Fruit fly (Drosophila melanogaster) whole organism, embryonic: ENCODE data around the gene Pop4.

Experiments used
- Antp ChIP-seq: fragments of 200-800 bp; sonication (Bioruptor generic); optimal IDR thresholded peaks from 3 replicates; lab custom pipeline; 2016; ENCODE audit warnings: missing biosample characterization, missing genetic modification characterization
- B-H1 ChIP-seq: fragments of 200-800 bp; sonication (Bioruptor generic); IDR thresholded peaks from 3 replicates; pipeline ENCODE4 v1.3.6; 2022; ENCODE audit warnings: missing biosample characterization, missing genetic modification characterization
- CG12236 ChIP-seq: fragments of 200-800 bp; sonication (Bioruptor generic); optimal IDR thresholded peaks from 2 replicates; lab custom pipeline; 2016; ENCODE audit warnings: missing biosample characterization, missing genetic modification characterization
- CG17328 ChIP-seq: fragments of 200-800 bp; sonication (Bioruptor generic); IDR thresholded peaks from 2 replicates; pipeline ENCODE4 v1.3.6; 2022; ENCODE audit warnings: missing biosample characterization, missing genetic modification characterization
- CG17568 ChIP-seq: fragments of 200-800 bp; sonication (Bioruptor generic); optimal IDR thresholded peaks from 2 replicates; lab custom pipeline; 2018; ENCODE audit warnings: missing biosample characterization, mild to moderate bottlenecking, missing genetic modification characterization, moderate library complexity
- CG17802 ChIP-seq: fragments of 200-800 bp; sonication (Bioruptor generic); optimal IDR thresholded peaks from 2 replicates; lab custom pipeline; 2018; ENCODE audit warnings: missing biosample characterization, mild to moderate bottlenecking, missing genetic modification characterization, moderate library complexity
- CG18262 ChIP-seq: fragments of 200-800 bp; optimal IDR thresholded peaks from 3 replicates; lab custom pipeline; 2019; ENCODE audit warnings: missing biosample characterization, mild to moderate bottlenecking, missing genetic modification characterization, moderate library complexity
- CG2199 ChIP-seq: fragments of 200-800 bp; sonication (Bioruptor generic); IDR thresholded peaks from 3 replicates; pipeline ENCODE4 v1.3.6; 2022; ENCODE audit warnings: missing biosample characterization, missing genetic modification characterization
- CG2889 ChIP-seq: fragments of 200-800 bp; sonication (Bioruptor generic); IDR thresholded peaks from 3 replicates; pipeline ENCODE4 v1.3.6; 2022; ENCODE audit warnings: missing biosample characterization, missing genetic modification characterization
- CG33557 ChIP-seq: fragments of 200-800 bp; sonication (Bioruptor generic); optimal IDR thresholded peaks from 2 replicates; lab custom pipeline; 2019; ENCODE audit warnings: missing biosample characterization, mild to moderate bottlenecking, missing genetic modification characterization, moderate library complexity
- CG42726 ChIP-seq: fragments of 200-800 bp; sonication (Bioruptor generic); IDR thresholded peaks from 2 replicates; pipeline ENCODE4 v1.3.6; 2022; ENCODE audit warnings: missing biosample characterization, missing genetic modification characterization; ENCODE audit not compliant: partially characterized antibody
- CG4282 ChIP-seq: fragments of 200-800 bp; sonication (Bioruptor generic); optimal IDR thresholded peaks from 2 replicates; lab custom pipeline; 2016; ENCODE audit warnings: missing biosample characterization, missing genetic modification characterization
- CG43689 ChIP-seq: fragments of 200-800 bp; sonication (Bioruptor generic); IDR thresholded peaks from 2 replicates; pipeline ENCODE4 v1.3.6; 2022; ENCODE audit warnings: missing biosample characterization, missing genetic modification characterization
- CG4424 ChIP-seq: fragments of 200-800 bp; sonication (Bioruptor generic); optimal IDR thresholded peaks from 3 replicates; lab custom pipeline; 2016; ENCODE audit warnings: missing biosample characterization, missing genetic modification characterization
- CG6765 ChIP-seq: fragments of 200-800 bp; sonication (Bioruptor generic); optimal IDR thresholded peaks from 3 replicates; lab custom pipeline; 2017; ENCODE audit warnings: missing biosample characterization, mild to moderate bottlenecking, missing genetic modification characterization
- CG8388 ChIP-seq: fragments of 200-800 bp; sonication (Bioruptor generic); optimal IDR thresholded peaks from 2 replicates; lab custom pipeline; 2019; ENCODE audit warnings: missing biosample characterization, mild to moderate bottlenecking, missing genetic modification characterization, moderate library complexity
- CTCF ChIP-seq: fragments of 200-800 bp; sonication (Bioruptor generic); optimal IDR thresholded peaks from 2 replicates; lab custom pipeline; 2017; ENCODE audit warnings: missing biosample characterization, mild to moderate bottlenecking, missing genetic modification characterization, moderate library complexity
- D19B ChIP-seq: fragments of 200-800 bp; sonication (Bioruptor generic); optimal IDR thresholded peaks from 2 replicates; lab custom pipeline; 2017; ENCODE audit warnings: missing biosample characterization, mild to moderate bottlenecking, missing genetic modification characterization
- Dip3 ChIP-seq: fragments of 200-800 bp; sonication (Bioruptor generic); optimal IDR thresholded peaks from 3 replicates; lab custom pipeline; 2016; ENCODE audit warnings: missing biosample characterization, missing genetic modification characterization
- Dll ChIP-seq: fragments of 200-800 bp; sonication (Bioruptor generic); IDR thresholded peaks from 4 replicates; pipeline ENCODE4 v1.3.6; 2022; ENCODE audit warnings: missing biosample characterization, missing genetic modification characterization; ENCODE audit not compliant: partially characterized antibody
- Elba2 ChIP-seq: fragments of 200-800 bp; sonication (Bioruptor generic); optimal IDR thresholded peaks from 3 replicates; lab custom pipeline; 2016; ENCODE audit warnings: missing biosample characterization, missing genetic modification characterization
- Fer3 ChIP-seq: fragments of 200-800 bp; sonication (Bioruptor generic); optimal IDR thresholded peaks from 2 replicates; lab custom pipeline; 2018; ENCODE audit warnings: missing biosample characterization, mild to moderate bottlenecking, missing genetic modification characterization, moderate library complexity
- Gsc ChIP-seq: fragments of 200-800 bp; sonication (Bioruptor generic); IDR thresholded peaks from 2 replicates; pipeline ENCODE4 v1.3.6; 2022; ENCODE audit warnings: missing biosample characterization, missing genetic modification characterization
- NC2β ChIP-seq: fragments of 200-800 bp; sonication (Bioruptor generic); optimal IDR thresholded peaks from 2 replicates; lab custom pipeline; 2016; ENCODE audit warnings: missing biosample characterization, missing genetic modification characterization
- NK7.1 ChIP-seq: fragments of 200-800 bp; sonication (Bioruptor generic); optimal IDR thresholded peaks from 3 replicates; lab custom pipeline; 2016; ENCODE audit warnings: missing biosample characterization, missing genetic modification characterization
- Oli ChIP-seq: fragments of 200-800 bp; sonication (Bioruptor generic); optimal IDR thresholded peaks from 2 replicates; lab custom pipeline; 2018; ENCODE audit warnings: missing biosample characterization, mild to moderate bottlenecking, missing genetic modification characterization, moderate library complexity
- Pdp1 ChIP-seq, 2 experiments: fragments of 200-800 bp; sonication (Bioruptor generic); optimal IDR thresholded peaks; 3 replicates each; lab custom pipeline; 2016; ENCODE audit warnings: missing biosample characterization in 2 of 2, missing genetic modification characterization in 2 of 2, mild to moderate bottlenecking in 1 of 2, moderate library complexity in 1 of 2
- Taf1 ChIP-seq: fragments of 200-800 bp; sonication (Bioruptor generic); IDR thresholded peaks from 2 replicates; pipeline ENCODE4 v1.3.6; 2022; ENCODE audit warnings: missing biosample characterization, missing genetic modification characterization
- Trl ChIP-seq, 3 experiments: fragments of >200 bp in 2 of 3; fragments of 200-800 bp in 1 of 3; sonication (Bioruptor generic) in 1 of 3; optimal IDR thresholded peaks; 2 replicates in 1 of 3; 3 replicates in 2 of 3; lab custom pipeline; 2016 to 2017; ENCODE audit warnings: missing biosample characterization in 1 of 3, missing genetic modification characterization in 1 of 3
- ab ChIP-seq: fragments of 200-800 bp; sonication (Bioruptor generic); optimal IDR thresholded peaks from 2 replicates; lab custom pipeline; 2016; ENCODE audit warnings: missing biosample characterization, missing genetic modification characterization
- ara ChIP-seq: fragments of 200-800 bp; sonication (Bioruptor generic); IDR thresholded peaks from 2 replicates; pipeline ENCODE4 v1.3.6; 2022; ENCODE audit warnings: missing biosample characterization, missing genetic modification characterization
- az2 ChIP-seq: fragments of 200-800 bp; sonication (Bioruptor generic); optimal IDR thresholded peaks from 3 replicates; lab custom pipeline; 2016; ENCODE audit warnings: missing biosample characterization, missing genetic modification characterization
- bowl ChIP-seq: fragments of 200-800 bp; sonication (Bioruptor generic); IDR thresholded peaks from 2 replicates; pipeline ENCODE4 v1.3.6; 2022; ENCODE audit warnings: missing biosample characterization, missing genetic modification characterization
- br ChIP-seq: fragments of >200 bp; optimal IDR thresholded peaks from 2 replicates; lab custom pipeline; 2017
- bsh ChIP-seq, 2 experiments: fragments of 200-800 bp; sonication (Bioruptor generic); optimal IDR thresholded peaks; 2 replicates each; lab custom pipeline; 2017 to 2018; ENCODE audit warnings: mild to moderate bottlenecking in 2 of 2, missing biosample characterization in 2 of 2, missing genetic modification characterization in 2 of 2, moderate library complexity in 1 of 2
- ci ChIP-seq: fragments of 200-800 bp; sonication (Bioruptor generic); IDR thresholded peaks from 3 replicates; pipeline ENCODE4 v1.3.6; 2022; ENCODE audit warnings: missing biosample characterization, missing genetic modification characterization
- crol ChIP-seq: fragments of 200-800 bp; sonication (Bioruptor generic); IDR thresholded peaks from 2 replicates; pipeline ENCODE4 v1.3.6; 2022; ENCODE audit warnings: missing biosample characterization, missing genetic modification characterization
- dati ChIP-seq: fragments of 200-800 bp; sonication (Bioruptor generic); IDR thresholded peaks from 2 replicates; pipeline ENCODE4 v1.3.6; 2022; ENCODE audit warnings: missing biosample characterization, missing genetic modification characterization
- fd3F ChIP-seq: fragments of 200-800 bp; sonication (Bioruptor generic); optimal IDR thresholded peaks from 2 replicates; lab custom pipeline; 2018; ENCODE audit warnings: missing biosample characterization, mild to moderate bottlenecking, missing genetic modification characterization, moderate library complexity
- fd64A ChIP-seq: fragments of 200-800 bp; sonication (Bioruptor generic); optimal IDR thresholded peaks from 3 replicates; lab custom pipeline; 2018; ENCODE audit warnings: missing biosample characterization, mild to moderate bottlenecking, missing genetic modification characterization
- gce ChIP-seq: fragments of 200-800 bp; sonication (Bioruptor generic); IDR thresholded peaks from 3 replicates; pipeline ENCODE4 v1.3.6; 2022; ENCODE audit warnings: missing biosample characterization, missing genetic modification characterization
- gfzf ChIP-seq: fragments of 200-800 bp; sonication (Bioruptor generic); optimal IDR thresholded peaks from 2 replicates; lab custom pipeline; 2016; ENCODE audit warnings: missing biosample characterization, mild to moderate bottlenecking, missing genetic modification characterization, moderate library complexity
- kah ChIP-seq: fragments of 200-800 bp; sonication (Bioruptor generic); optimal IDR thresholded peaks from 2 replicates; lab custom pipeline; 2018; ENCODE audit warnings: missing biosample characterization, mild to moderate bottlenecking, missing genetic modification characterization
- luna ChIP-seq: fragments of 200-800 bp; sonication (Bioruptor generic); optimal IDR thresholded peaks from 2 replicates; lab custom pipeline; 2016; ENCODE audit warnings: missing biosample characterization, missing genetic modification characterization
- otp ChIP-seq: fragments of 200-800 bp; sonication (Bioruptor generic); IDR thresholded peaks from 3 replicates; pipeline ENCODE4, ENCODE4 v1.3.6; 2022; ENCODE audit warnings: missing biosample characterization, missing genetic modification characterization
- pfk ChIP-seq: fragments of 200-800 bp; sonication (Bioruptor generic); optimal IDR thresholded peaks from 2 replicates; lab custom pipeline; 2018; ENCODE audit warnings: missing biosample characterization, mild to moderate bottlenecking, missing genetic modification characterization, moderate library complexity
- prd ChIP-seq, 3 experiments: fragments of >200 bp in 2 of 3; fragments of 200-800 bp in 1 of 3; sonication (Bioruptor generic) in 1 of 3; optimal IDR thresholded peaks in 2 of 3; IDR thresholded peaks in 1 of 3; 2 replicates in 2 of 3; 3 replicates in 1 of 3; pipeline versions ENCODE4 v1.3.6 to Lab custom; 2017 to 2022; ENCODE audit warnings: missing biosample characterization in 1 of 3, missing genetic modification characterization in 1 of 3
- ro ChIP-seq: fragments of 200-800 bp; sonication (Bioruptor generic); IDR thresholded peaks from 2 replicates; pipeline ENCODE4 v1.3.6; 2022; ENCODE audit warnings: missing biosample characterization, missing genetic modification characterization
- so ChIP-seq: fragments of 200-800 bp; sonication (Bioruptor generic); IDR thresholded peaks from 3 replicates; pipeline ENCODE4 v1.3.6; 2022; ENCODE audit warnings: missing biosample characterization, missing genetic modification characterization
- tap ChIP-seq: fragments of 200-800 bp; optimal IDR thresholded peaks from 3 replicates; lab custom pipeline; 2019; ENCODE audit warnings: missing biosample characterization, mild to moderate bottlenecking, missing genetic modification characterization, moderate library complexity
- toy ChIP-seq: fragments of 200-800 bp; sonication (Bioruptor generic); IDR thresholded peaks from 2 replicates; pipeline ENCODE4 v1.3.6; 2022; ENCODE audit warnings: missing biosample characterization, missing genetic modification characterization
- wor ChIP-seq: fragments of 200-800 bp; sonication (Bioruptor generic); IDR thresholded peaks from 2 replicates; pipeline ENCODE4 v1.3.6; 2022; ENCODE audit warnings: missing biosample characterization, missing genetic modification characterization

Gene Pop4

dm6 chr3L:7941514-7941913 lies 36.9 kb downstream of the Pop4 start:
- 0 out of 3 replicates have a peak, but pooled peaks have one; percentile 34 for TF ChIP-seq gce (GFP tag; lab: Robert Waterston, UW)
- TF ChIP-seq kah (GFP tag; lab: Kevin White, UChicago) = no peak
- TF ChIP-seq Antp = no peak
- TF ChIP-seq toy (GFP tag; lab: Robert Waterston, UW) = no peak
- no peak for TF ChIP-seq luna (GFP tag; lab: Kevin White, UChicago)
- no peak for TF ChIP-seq prd (optimal IDR thresholded peaks at IDR 0.05; lab: Kevin White, UChicago)
- 0 out of 3 replicates have a peak, but pooled peaks have one; percentile 5 for TF ChIP-seq prd (GFP tag; IDR thresholded peaks at IDR 0.05; lab: Robert Waterston, UW)
- no peak for TF ChIP-seq NC2β
- TF ChIP-seq wor (GFP tag; lab: Robert Waterston, UW) = no peak
- TF ChIP-seq Taf1 (GFP tag; lab: Robert Waterston, UW) = no peak
- no peak for TF ChIP-seq ara (GFP tag; lab: Robert Waterston, UW)
- TF ChIP-seq bsh (GFP tag; optimal IDR thresholded peaks at IDR 0.05; lab: Kevin White, UChicago) = no peak
- no peak for TF ChIP-seq CG12236
- no peak for TF ChIP-seq bowl (GFP tag; lab: Robert Waterston, UW)
- peak; percentile 82 for TF ChIP-seq crol (GFP tag; lab: Robert Waterston, UW)
- TF ChIP-seq gfzf = no peak
- TF ChIP-seq Trl (optimal IDR thresholded peaks at IDR 0.05; lab: Kevin White, UChicago) = no peak
- no peak for TF ChIP-seq Trl (GFP tag; optimal IDR thresholded peaks at IDR 0.05; lab: Kevin White, UChicago)
- no peak for TF ChIP-seq az2 (GFP tag; lab: Kevin White, UChicago)
- TF ChIP-seq CG2889 (GFP tag; lab: Robert Waterston, UW) = no peak
- no peak for TF ChIP-seq Dip3 (GFP tag; lab: Kevin White, UChicago)
- TF ChIP-seq CTCF (GFP tag; lab: Kevin White, UChicago) = peak; percentile 87
- no peak for TF ChIP-seq pfk (GFP tag; lab: Kevin White, UChicago)
- TF ChIP-seq otp (GFP tag; lab: Robert Waterston, UW) = 0 out of 3 replicates have a peak, but pooled peaks have one; percentile 13
- no peak for TF ChIP-seq fd3F (GFP tag; lab: Kevin White, UChicago)
- no peak for TF ChIP-seq Fer3 (tag; lab: Kevin White, UChicago)
- 0 out of 3 replicates have a peak, but pooled peaks have one; percentile 39 for TF ChIP-seq CG2199 (GFP tag; lab: Robert Waterston, UW)
- no peak for TF ChIP-seq Elba2 (GFP tag; lab: Kevin White, UChicago)
- no peak for TF ChIP-seq Oli (tag; lab: Kevin White, UChicago)
- 0 out of 3 replicates have a peak, but pooled peaks have one; percentile 36 for TF ChIP-seq ci (GFP tag; lab: Robert Waterston, UW)
- TF ChIP-seq fd64A (GFP tag; lab: Kevin White, UChicago) = no peak
- no peak for TF ChIP-seq CG17568
- no peak for TF ChIP-seq br (lab: Kevin White, UChicago)
- TF ChIP-seq dati (GFP tag; lab: Robert Waterston, UW) = no peak
- TF ChIP-seq B-H1 (GFP tag; lab: Robert Waterston, UW) = no peak
- no peak for TF ChIP-seq Dll (GFP tag; lab: Robert Waterston, UW)
- no peak for TF ChIP-seq CG42726 (GFP tag; lab: Robert Waterston, UW)
- TF ChIP-seq CG43689 = no peak
- no peak for TF ChIP-seq CG4282 (GFP tag; lab: Kevin White, UChicago)
- no peak for TF ChIP-seq CG17802
- no peak for TF ChIP-seq ro (GFP tag; lab: Robert Waterston, UW)
- no peak for TF ChIP-seq CG4424
- TF ChIP-seq CG33557 = no peak
- TF ChIP-seq CG8388 (GFP tag; lab: Kevin White, UChicago) = no peak
- no peak for TF ChIP-seq D19B (GFP tag; lab: Kevin White, UChicago)
- no peak for TF ChIP-seq Gsc (GFP tag; lab: Robert Waterston, UW)
- TF ChIP-seq ab (GFP tag; lab: Kevin White, UChicago) = no peak
- TF ChIP-seq NK7.1 (GFP tag; lab: Kevin White, UChicago) = no peak
- TF ChIP-seq CG6765 (GFP tag; lab: Kevin White, UChicago) = no peak
- no peak for TF ChIP-seq tap (tag; lab: Kevin White, UChicago)
- no peak for TF ChIP-seq CG18262 (tag; lab: Kevin White, UChicago)
- 0 out of 2 replicates have a peak, but pooled peaks have one; percentile 9 for TF ChIP-seq CG17328 (GFP tag; lab: Robert Waterston, UW)
- no peak for TF ChIP-seq Pdp1 (GFP tag; optimal IDR thresholded peaks at IDR 0.05; lab: Kevin White, UChicago)
- no peak for TF ChIP-seq so (GFP tag; lab: Robert Waterston, UW)
